Fruit fly (Drosophila melanogaster): ENCODE results near the gene mid.

mid gene

dm6 chr2L:5496468-5497093 lies 35.1 kb downstream of the mid start (continued):
- TF ChIP-seq CG17568 (GFP tag; optimal IDR thresholded peaks at IDR 0.05) (peak; percentile 29), CG4404 (GFP tag; IDR thresholded peaks at IDR 0.05) (peak; percentile 53; the same call in 1 of the 2 replicates), CG10565 (GFP tag; optimal IDR thresholded peaks at IDR 0.05) (no peak), Pdp1 (GFP tag; optimal IDR thresholded peaks at IDR 0.05) (peak in 1 of 2 experiments; percentile 32), wor (GFP tag; IDR thresholded peaks at IDR 0.05) (peak; percentile 38; the same call in 1 of the 2 replicates), Drgx (GFP tag; IDR thresholded peaks at IDR 0.05) (no peak), gsb (GFP tag; IDR thresholded peaks at IDR 0.05) (no peak), fru (optimal IDR thresholded peaks at IDR 0.05) (no peak), CG6689 (GFP tag; IDR thresholded peaks at IDR 0.05) (peak; percentile 64; the same call in 1 of the 2 replicates), stc (GFP tag; IDR thresholded peaks at IDR 0.05) (no peak), cwo (GFP tag; optimal IDR thresholded peaks at IDR 0.05) (peak; percentile 15), mirr (GFP tag; optimal IDR thresholded peaks at IDR 0.05) (no peak), Dp (GFP tag; optimal IDR thresholded peaks at IDR 0.05) (no peak), HmgD (GFP tag; optimal IDR thresholded peaks at IDR 0.05) (no peak), CG16863 (GFP tag; optimal IDR thresholded peaks at IDR 0.05) (peak; percentile 34), CG13287 (GFP tag; IDR thresholded peaks at IDR 0.05; ENCODE audit: partially characterized antibody) (no peak), Ets97D (GFP tag; optimal IDR thresholded peaks at IDR 0.05) (no peak), CG17802 (tag; optimal IDR thresholded peaks at IDR 0.05) (peak; percentile 49), Nf-YC (tag; optimal IDR thresholded peaks at IDR 0.05) (no peak), CG11723 (GFP tag; optimal IDR thresholded peaks at IDR 0.05) (peak; percentile 11), Hey (tag; optimal IDR thresholded peaks at IDR 0.05) (no peak), pita (GFP tag; optimal IDR thresholded peaks at IDR 0.05) (no peak), sens (GFP tag) (peak; percentile 95), tgo (GFP tag; IDR thresholded peaks at IDR 0.05) (peak; percentile 63; the same call in 2 of the 3 replicates), amos (GFP tag; IDR thresholded peaks at IDR 0.05; ENCODE audit: partially characterized antibody) (no peak), jumu (GFP tag; optimal IDR thresholded peaks at IDR 0.05) (peak; percentile 34), CG1647 (GFP tag; optimal IDR thresholded peaks at IDR 0.05) (peak; percentile 34), CG2129 (GFP tag; IDR thresholded peaks at IDR 0.05; ENCODE audit: partially characterized antibody) (no peak), dpn (GFP tag; optimal IDR thresholded peaks at IDR 0.05) (peak; percentile 40 to 50), CG34376 (GFP tag; optimal IDR thresholded peaks at IDR 0.05) (no peak), CG42726 (GFP tag; IDR thresholded peaks at IDR 0.05; ENCODE audit: partially characterized antibody) (no peak), B-H2 (GFP tag; optimal IDR thresholded peaks at IDR 0.05) (no peak), CG12155 (GFP tag; optimal IDR thresholded peaks at IDR 0.05) (peak; percentile 4), eyg (GFP tag; optimal IDR thresholded peaks at IDR 0.05) (no peak), pfk (GFP tag; optimal IDR thresholded peaks at IDR 0.05) (no peak), MBD-R2 (GFP tag; IDR thresholded peaks at IDR 0.05) (no peak; the same call in 1 of the 2 replicates), inv (GFP tag; IDR thresholded peaks at IDR 0.05; ENCODE audit: partially characterized antibody) (no peak), slp2 (GFP tag; optimal IDR thresholded peaks at IDR 0.05) (peak; percentile 36), vnd (GFP tag; IDR thresholded peaks at IDR 0.05; ENCODE audit: partially characterized antibody) (no peak), Rx (GFP tag; IDR thresholded peaks at IDR 0.05) (peak; percentile 18; the same call in 1 of the 2 replicates), Ets65A (GFP tag) (peak; percentile 91), CG15011 (GFP tag; optimal IDR thresholded peaks at IDR 0.05) (no peak), run (tag; optimal IDR thresholded peaks at IDR 0.05) (no peak), jigr1 (GFP tag; IDR thresholded peaks at IDR 0.05) (0 out of 3 replicates have a peak, but pooled peaks have one; percentile 40), salm (tag; optimal IDR thresholded peaks at IDR 0.05) (peak; percentile 19), BtbVII (GFP tag; optimal IDR thresholded peaks at IDR 0.05) (no peak), CG17328 (GFP tag; IDR thresholded peaks at IDR 0.05) (peak; percentile 73), Side (GFP tag; optimal IDR thresholded peaks at IDR 0.05) (peak; percentile 32), rib (GFP tag; IDR thresholded peaks at IDR 0.05) (no peak), tap (tag; optimal IDR thresholded peaks at IDR 0.05) (peak; percentile 56)

All from whole organism, embryonic.